Fruit fly (Drosophila melanogaster) whole organism, embryonic: ENCODE results near the gene CG16758.
A peak's percentile ranks its signal among the peaks of the same experiment; 100 is the strongest.

Experiments
- Asciz ChIP-seq: fragments of 200-800 bp; sonication (Bioruptor generic); optimal IDR thresholded peaks from 2 replicates; lab custom pipeline; 2017; ENCODE audit warnings: missing biosample characterization, mild to moderate bottlenecking, missing genetic modification characterization, missing genetic modification reagents
- B-H1 ChIP-seq: fragments of 200-800 bp; sonication (Bioruptor generic); IDR thresholded peaks from 3 replicates; pipeline ENCODE4 v1.3.6; 2022; ENCODE audit warnings: missing biosample characterization, missing genetic modification characterization
- BEAF-32 ChIP-seq: fragments of 200-800 bp; sonication (Bioruptor generic); optimal IDR thresholded peaks from 3 replicates; lab custom pipeline; 2017; ENCODE audit warnings: missing biosample characterization, missing genetic modification characterization, mild to moderate bottlenecking, moderate library complexity, missing genetic modification reagents
- Bgb ChIP-seq: fragments of 200-800 bp; sonication (Bioruptor generic); IDR thresholded peaks from 2 replicates; pipeline ENCODE4 v1.3.6; 2022; ENCODE audit warnings: missing biosample characterization, missing genetic modification characterization; ENCODE audit not compliant: partially characterized antibody
- CG11093 ChIP-seq: fragments of 200-800 bp; sonication (Bioruptor generic); IDR thresholded peaks from 3 replicates; pipeline ENCODE4 v1.3.6; 2022; ENCODE audit warnings: missing biosample characterization, missing genetic modification characterization
- CG11696 ChIP-seq: fragments of 200-800 bp; sonication (Bioruptor generic); IDR thresholded peaks from 2 replicates; pipeline ENCODE4 v1.3.6; 2022; ENCODE audit warnings: missing biosample characterization, missing genetic modification characterization
- CG12219 ChIP-seq: fragments of 200-800 bp; sonication (Bioruptor generic); optimal IDR thresholded peaks from 3 replicates; lab custom pipeline; 2018; ENCODE audit warnings: missing biosample characterization, mild to moderate bottlenecking, missing genetic modification characterization
- CG12299 ChIP-seq: fragments of 200-800 bp; sonication (Bioruptor generic); optimal IDR thresholded peaks from 2 replicates; lab custom pipeline; 2018; ENCODE audit warnings: missing biosample characterization, mild to moderate bottlenecking, missing genetic modification characterization
- CG12391 ChIP-seq: fragments of 200-800 bp; sonication (Bioruptor generic); optimal IDR thresholded peaks from 3 replicates; lab custom pipeline; 2018; ENCODE audit warnings: missing biosample characterization, mild to moderate bottlenecking, missing genetic modification characterization, moderate library complexity
- CG13775 ChIP-seq: fragments of 200-800 bp; sonication (Bioruptor generic); optimal IDR thresholded peaks from 3 replicates; lab custom pipeline; 2017; ENCODE audit warnings: missing biosample characterization, mild to moderate bottlenecking, missing genetic modification characterization
- CG14014 ChIP-seq: fragments of 200-800 bp; sonication (Bioruptor generic); IDR thresholded peaks from 2 replicates; pipeline ENCODE4 v1.3.6; 2022; ENCODE audit warnings: missing biosample characterization, missing genetic modification characterization
- CG17359 ChIP-seq: fragments of 200-800 bp; sonication (Bioruptor generic); optimal IDR thresholded peaks from 3 replicates; lab custom pipeline; 2018; ENCODE audit warnings: missing biosample characterization, mild to moderate bottlenecking, missing genetic modification characterization, moderate library complexity
- CG17912 ChIP-seq: fragments of 200-800 bp; sonication (Bioruptor generic); optimal IDR thresholded peaks from 2 replicates; lab custom pipeline; 2018; ENCODE audit warnings: missing biosample characterization, mild to moderate bottlenecking, missing genetic modification characterization
- CG1792 ChIP-seq: fragments of 200-800 bp; sonication (Bioruptor generic); optimal IDR thresholded peaks from 2 replicates; lab custom pipeline; 2016; ENCODE audit warnings: missing biosample characterization, missing genetic modification characterization
- CG30020 ChIP-seq: fragments of 200-800 bp; optimal IDR thresholded peaks from 2 replicates; lab custom pipeline; 2019; ENCODE audit warnings: missing biosample characterization, mild to moderate bottlenecking, missing genetic modification characterization, moderate library complexity
- CG30403 ChIP-seq: fragments of 200-800 bp; sonication (Bioruptor generic); optimal IDR thresholded peaks from 3 replicates; lab custom pipeline; 2016; ENCODE audit warnings: missing biosample characterization, missing genetic modification characterization
- CG3065 ChIP-seq: fragments of 200-800 bp; sonication (Bioruptor generic); optimal IDR thresholded peaks from 2 replicates; lab custom pipeline; 2016; ENCODE audit warnings: missing biosample characterization, missing genetic modification characterization
- CG31365 ChIP-seq: fragments of 200-800 bp; sonication (Bioruptor generic); optimal IDR thresholded peaks from 2 replicates; lab custom pipeline; 2018; ENCODE audit warnings: missing biosample characterization, mild to moderate bottlenecking, missing genetic modification characterization
- CG31441 ChIP-seq: fragments of 200-800 bp; sonication (Bioruptor generic); IDR thresholded peaks from 2 replicates; pipeline ENCODE4 v1.3.6; 2022; ENCODE audit warnings: missing biosample characterization, missing genetic modification characterization
- CG34224 ChIP-seq: fragments of 200-800 bp; sonication (Bioruptor generic); IDR thresholded peaks from 3 replicates; pipeline ENCODE4 v1.3.6; 2022; ENCODE audit warnings: missing biosample characterization, missing genetic modification characterization; ENCODE audit not compliant: partially characterized antibody
- CG43689 ChIP-seq: fragments of 200-800 bp; sonication (Bioruptor generic); IDR thresholded peaks from 2 replicates; pipeline ENCODE4 v1.3.6; 2022; ENCODE audit warnings: missing biosample characterization, missing genetic modification characterization
- CG5245 ChIP-seq: fragments of 200-800 bp; sonication (Bioruptor generic); optimal IDR thresholded peaks from 3 replicates; lab custom pipeline; 2016; ENCODE audit warnings: missing biosample characterization, missing genetic modification characterization
- CG6254 ChIP-seq: fragments of 200-800 bp; sonication (Bioruptor generic); optimal IDR thresholded peaks from 3 replicates; lab custom pipeline; 2017; ENCODE audit warnings: mild to moderate bottlenecking, missing biosample characterization, missing genetic modification reagents, missing genetic modification characterization
- CG7556 ChIP-seq: fragments of 200-800 bp; sonication (Bioruptor generic); optimal IDR thresholded peaks from 2 replicates; lab custom pipeline; 2017; ENCODE audit warnings: missing biosample characterization, mild to moderate bottlenecking, missing genetic modification characterization
- CG7786 ChIP-seq: fragments of 200-800 bp; sonication (Bioruptor generic); optimal IDR thresholded peaks from 2 replicates; lab custom pipeline; 2016; ENCODE audit warnings: missing biosample characterization, missing genetic modification characterization
- CG7987 ChIP-seq: fragments of 200-800 bp; sonication (Bioruptor generic); optimal IDR thresholded peaks from 2 replicates; lab custom pipeline; 2018; ENCODE audit warnings: missing biosample characterization, mild to moderate bottlenecking, missing genetic modification characterization, moderate library complexity
- CG8281 ChIP-seq: fragments of 200-800 bp; sonication (Bioruptor generic); optimal IDR thresholded peaks from 2 replicates; lab custom pipeline; 2018; ENCODE audit warnings: missing biosample characterization, mild to moderate bottlenecking, missing genetic modification characterization, moderate library complexity
- CG8924 ChIP-seq: fragments of 200-800 bp; optimal IDR thresholded peaks from 3 replicates; lab custom pipeline; 2019; ENCODE audit warnings: missing biosample characterization, mild to moderate bottlenecking, missing genetic modification characterization, moderate library complexity
- Dip2 ChIP-seq: fragments of 200-800 bp; sonication (Bioruptor generic); IDR thresholded peaks from 2 replicates; pipeline ENCODE4 v1.3.6; 2022; ENCODE audit warnings: missing biosample characterization, missing genetic modification characterization
- Elba2 ChIP-seq: fragments of 200-800 bp; sonication (Bioruptor generic); optimal IDR thresholded peaks from 3 replicates; lab custom pipeline; 2016; ENCODE audit warnings: missing biosample characterization, missing genetic modification characterization
- Fer2 ChIP-seq: fragments of 200-800 bp; sonication (Bioruptor generic); optimal IDR thresholded peaks from 2 replicates; lab custom pipeline; 2018; ENCODE audit warnings: missing biosample characterization, mild to moderate bottlenecking, missing genetic modification characterization, moderate library complexity
- Hr51 ChIP-seq, 2 experiments: fragments of 200-800 bp; sonication (Bioruptor generic); optimal IDR thresholded peaks; 2 replicates in 1 of 2; 3 replicates in 1 of 2; lab custom pipeline; 2016 to 2018; ENCODE audit warnings: missing biosample characterization in 2 of 2, missing genetic modification characterization in 2 of 2, mild to moderate bottlenecking in 1 of 2, moderate library complexity in 1 of 2
- MBD-R2 ChIP-seq: fragments of 200-800 bp; sonication (Bioruptor generic); IDR thresholded peaks from 2 replicates; pipeline ENCODE4 v1.3.6; 2022; ENCODE audit warnings: missing biosample characterization, missing genetic modification characterization
- Mad ChIP-seq: fragments of 200-800 bp; sonication (Bioruptor generic); optimal IDR thresholded peaks from 2 replicates; lab custom pipeline; 2016; ENCODE audit warnings: missing biosample characterization, missing genetic modification characterization
- Mes4 ChIP-seq: fragments of 200-800 bp; sonication (Bioruptor generic); optimal IDR thresholded peaks from 2 replicates; lab custom pipeline; 2016; ENCODE audit warnings: missing biosample characterization, missing genetic modification characterization
- ab ChIP-seq: fragments of 200-800 bp; sonication (Bioruptor generic); optimal IDR thresholded peaks from 2 replicates; lab custom pipeline; 2016; ENCODE audit warnings: missing biosample characterization, missing genetic modification characterization
- amos ChIP-seq: fragments of 200-800 bp; sonication (Bioruptor generic); IDR thresholded peaks from 2 replicates; pipeline ENCODE4 v1.3.6; 2022; ENCODE audit warnings: missing biosample characterization, missing genetic modification characterization; ENCODE audit not compliant: partially characterized antibody
- bigmax ChIP-seq: fragments of 200-800 bp; sonication (Bioruptor generic); optimal IDR thresholded peaks from 2 replicates; lab custom pipeline; 2018; ENCODE audit warnings: missing biosample characterization, mild to moderate bottlenecking, missing genetic modification characterization
- dpn ChIP-seq, 2 experiments: fragments of 200-800 bp; sonication (Bioruptor generic); optimal IDR thresholded peaks; 3 replicates each; lab custom pipeline; 2016; ENCODE audit warnings: missing biosample characterization in 2 of 2, missing genetic modification characterization in 2 of 2
- dysf ChIP-seq: fragments of 200-800 bp; sonication (Bioruptor generic); IDR thresholded peaks from 3 replicates; pipeline ENCODE4 v1.3.6; 2022; ENCODE audit warnings: missing biosample characterization, missing genetic modification characterization
- grn ChIP-seq: fragments of 200-800 bp; sonication (Bioruptor generic); optimal IDR thresholded peaks from 3 replicates; lab custom pipeline; 2017; ENCODE audit warnings: missing biosample characterization, missing genetic modification characterization
- gsb ChIP-seq: fragments of 200-800 bp; sonication (Bioruptor generic); IDR thresholded peaks from 2 replicates; pipeline ENCODE4 v1.3.6; 2022; ENCODE audit warnings: missing biosample characterization, missing genetic modification characterization
- hth ChIP-seq: fragments of >200 bp; optimal IDR thresholded peaks from 2 replicates; lab custom pipeline; 2017; ENCODE audit warnings: inconsistent platforms
- onecut ChIP-seq: fragments of 200-800 bp; sonication (Bioruptor generic); IDR thresholded peaks from 2 replicates; pipeline ENCODE4 v1.3.6; 2022; ENCODE audit warnings: missing biosample characterization, missing genetic modification characterization
- org-1 ChIP-seq: fragments of 200-800 bp; sonication (Bioruptor generic); optimal IDR thresholded peaks from 2 replicates; lab custom pipeline; 2017; ENCODE audit warnings: missing biosample characterization, missing genetic modification characterization
- row ChIP-seq: fragments of 200-800 bp; sonication (Bioruptor generic); IDR thresholded peaks from 3 replicates; pipeline ENCODE4 v1.3.6; 2022; ENCODE audit warnings: missing biosample characterization, missing genetic modification characterization
- salm ChIP-seq: fragments of 200-800 bp; sonication (Bioruptor generic); optimal IDR thresholded peaks from 2 replicates; lab custom pipeline; 2018; ENCODE audit warnings: missing biosample characterization, mild to moderate bottlenecking, missing genetic modification characterization
- sr ChIP-seq: fragments of 200-800 bp; sonication (Bioruptor generic); IDR thresholded peaks from 3 replicates; pipeline ENCODE4 v1.3.6; 2022; ENCODE audit warnings: missing biosample characterization, missing genetic modification characterization
- ssp ChIP-seq: fragments of 200-800 bp; sonication (Bioruptor generic); IDR thresholded peaks from 2 replicates; pipeline ENCODE4 v1.3.6; 2022; ENCODE audit warnings: missing biosample characterization, missing genetic modification characterization
- tx ChIP-seq: fragments of 200-800 bp; sonication (Bioruptor generic); optimal IDR thresholded peaks from 2 replicates; lab custom pipeline; 2016; ENCODE audit warnings: missing biosample characterization, missing genetic modification characterization
- unc-4 ChIP-seq: fragments of 200-800 bp; sonication (Bioruptor generic); IDR thresholded peaks from 2 replicates; pipeline ENCODE4 v1.3.6; 2022; ENCODE audit warnings: missing biosample characterization, missing genetic modification characterization; ENCODE audit not compliant: partially characterized antibody
- zf30C ChIP-seq: fragments of 200-800 bp; sonication (Bioruptor generic); optimal IDR thresholded peaks from 3 replicates; lab custom pipeline; 2018; ENCODE audit warnings: missing biosample characterization, mild to moderate bottlenecking, missing genetic modification characterization

CG16758 gene

DNA sequence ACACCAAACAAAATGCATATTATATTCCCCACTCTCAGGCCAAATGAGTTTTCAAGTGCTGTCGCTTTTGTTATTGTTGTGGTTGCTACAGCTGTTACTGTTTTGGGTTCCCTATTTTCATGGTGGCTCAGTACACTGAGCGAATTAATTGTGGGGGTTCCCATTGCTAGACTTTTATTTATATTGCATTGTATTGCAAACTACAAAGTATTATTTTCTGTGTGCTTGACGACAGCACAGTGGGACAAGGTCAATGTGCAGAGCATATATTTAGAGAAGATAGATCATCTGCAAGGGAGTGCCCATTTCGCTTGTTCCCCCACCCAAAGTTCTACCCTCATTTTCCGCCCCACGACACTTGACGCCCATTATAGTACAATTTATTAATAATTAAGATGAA is 16.9 kb downstream of the CG16758 start (continued):
- no peak for TF ChIP-seq CG17912 (GFP tag; lab: Kevin White, UChicago)
- TF ChIP-seq Mes4 (GFP tag; lab: Kevin White, UChicago) = no peak
- TF ChIP-seq grn (GFP tag; lab: Kevin White, UChicago) = no peak
- TF ChIP-seq CG31365 (tag; lab: Kevin White, UChicago) = no peak
- no peak for TF ChIP-seq ab (GFP tag; lab: Kevin White, UChicago)
- TF ChIP-seq CG31441 = no peak
- peak in 1 of 2 experiments; percentile 16 for TF ChIP-seq Hr51 (GFP tag; optimal IDR thresholded peaks at IDR 0.05; lab: Kevin White, UChicago)
- TF ChIP-seq amos = no peak
- TF ChIP-seq CG8281 (tag; lab: Kevin White, UChicago) = no peak
- no peak for TF ChIP-seq sr (GFP tag; lab: Robert Waterston, UW)
- no peak for TF ChIP-seq salm (tag; lab: Kevin White, UChicago)
- no peak for TF ChIP-seq dpn (GFP tag; optimal IDR thresholded peaks at IDR 0.05; lab: Kevin White, UChicago)
- TF ChIP-seq ssp (GFP tag; lab: Robert Waterston, UW) = no peak
- no peak for TF ChIP-seq Asciz (GFP tag; lab: Kevin White, UChicago)
- TF ChIP-seq row (GFP tag; lab: Robert Waterston, UW) = peak; percentile 43; the same call in 1 of the 3 replicates
- TF ChIP-seq tx = no peak
- no peak for TF ChIP-seq Fer2
- TF ChIP-seq BEAF-32 (GFP tag; lab: Kevin White, UChicago) = no peak
- TF ChIP-seq CG12219 (GFP tag; lab: Kevin White, UChicago) = no peak
- TF ChIP-seq CG7786 = no peak
- no peak for TF ChIP-seq CG43689 (GFP tag; lab: Robert Waterston, UW)
- no peak for TF ChIP-seq CG13775
- TF ChIP-seq CG11696 (GFP tag; lab: Robert Waterston, UW) = no peak
- TF ChIP-seq CG1792 (GFP tag; lab: Kevin White, UChicago) = no peak
- peak; percentile 21 for TF ChIP-seq CG6254 (GFP tag; lab: Kevin White, UChicago)
- TF ChIP-seq onecut (GFP tag; lab: Robert Waterston, UW) = no peak
- TF ChIP-seq CG14014 (GFP tag; lab: Robert Waterston, UW) = no peak
- TF ChIP-seq MBD-R2 (GFP tag; lab: Robert Waterston, UW) = no peak
- TF ChIP-seq CG8924 (tag; lab: Kevin White, UChicago) = no peak
- no peak for TF ChIP-seq Bgb (GFP tag; lab: Robert Waterston, UW)
- TF ChIP-seq CG30403 (GFP tag; lab: Kevin White, UChicago) = no peak
- TF ChIP-seq hth (lab: Kevin White, UChicago) = no peak
- TF ChIP-seq CG12391 (tag; lab: Kevin White, UChicago) = no peak
- no peak for TF ChIP-seq Dip2 (GFP tag; lab: Robert Waterston, UW)
- no peak for TF ChIP-seq CG12299 (tag; lab: Kevin White, UChicago)
- TF ChIP-seq CG3065 = no peak
- no peak for TF ChIP-seq CG30020
- TF ChIP-seq bigmax (GFP tag; lab: Kevin White, UChicago) = no peak
- peak; percentile 50 for TF ChIP-seq zf30C (GFP tag; lab: Kevin White, UChicago)
- no peak for TF ChIP-seq B-H1
- TF ChIP-seq gsb (GFP tag; lab: Robert Waterston, UW) = no peak
- TF ChIP-seq unc-4 = no peak
- TF ChIP-seq CG11093 (GFP tag; lab: Robert Waterston, UW) = no peak
- peak; percentile 22 for TF ChIP-seq CG17359 (tag; lab: Kevin White, UChicago)
- TF ChIP-seq Mad (GFP tag; lab: Kevin White, UChicago) = no peak
- no peak for TF ChIP-seq CG7556 (GFP tag; lab: Kevin White, UChicago)
- TF ChIP-seq CG7987 (GFP tag; lab: Kevin White, UChicago) = no peak
- no peak for TF ChIP-seq org-1 (GFP tag; lab: Kevin White, UChicago)
- no peak for TF ChIP-seq Elba2 (GFP tag; lab: Kevin White, UChicago)
- TF ChIP-seq CG34224 (GFP tag; lab: Robert Waterston, UW) = no peak
- TF ChIP-seq CG5245 (GFP tag; lab: Kevin White, UChicago) = peak; percentile 12
- no peak for TF ChIP-seq dysf (GFP tag; lab: Robert Waterston, UW)
